Comparison of ENCODE assay signal across 2 fruit fly cellular contexts in the genomic region with DNA sequence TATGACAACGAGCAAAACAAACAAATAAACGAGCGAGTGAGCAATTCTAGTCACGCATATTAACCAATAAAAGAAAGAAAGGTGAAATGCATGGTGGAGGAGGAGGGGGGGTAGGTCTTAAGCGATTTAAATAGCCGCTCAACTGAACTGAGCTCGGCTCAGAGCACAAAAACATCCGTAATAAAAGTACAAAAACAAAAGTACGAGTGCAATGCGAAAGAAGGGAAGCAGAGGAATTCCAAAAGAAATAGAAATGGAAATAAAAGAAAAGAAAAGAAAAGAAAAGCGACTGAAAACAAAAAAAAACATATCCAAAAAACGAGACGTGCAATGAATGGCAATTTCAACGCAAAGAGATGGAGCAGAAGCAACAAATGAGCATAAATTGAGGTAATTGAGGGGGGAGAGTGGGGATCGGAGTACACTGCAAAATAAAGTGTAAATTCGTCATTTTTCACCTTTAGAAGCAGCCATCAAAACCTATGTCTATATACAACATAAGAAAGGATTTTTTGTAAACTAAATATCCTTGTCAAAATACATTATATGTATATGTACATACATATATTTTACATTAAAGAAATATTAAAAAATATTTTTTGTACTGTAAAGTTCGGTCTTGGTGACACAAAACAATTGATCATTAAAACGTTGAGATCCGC.
TF ChIP-seq lines count a peak whose summit lies in the region.

No protein-coding gene starts in this region.

TF ChIP-seq in whole organism, embryonic, 481 proteins besides CTCF, POLR2A, EP300 and RAD21 (continued from another document and continues in another):
- TF ChIP-seq kah (GFP tag; optimal IDR thresholded peaks at IDR 0.05; lab: Kevin White, UChicago) (no peak), Nf-YA (GFP tag; IDR thresholded peaks at IDR 0.05; lab: Robert Waterston, UW) (no peak), gt (GFP tag; IDR thresholded peaks at IDR 0.05; lab: Robert Waterston, UW) (no peak), zfh1 (GFP tag; IDR thresholded peaks at IDR 0.05; lab: Robert Waterston, UW) (no peak), ind (GFP tag; optimal IDR thresholded peaks at IDR 0.05; lab: Kevin White, UChicago) (peak; percentile 3), ranshi (GFP tag; IDR thresholded peaks at IDR 0.05; lab: Robert Waterston, UW) (peak; percentile 10; the same call in 1 of the 2 replicates), Hsf (GFP tag; optimal IDR thresholded peaks at IDR 0.05; lab: Kevin White, UChicago) (no peak), CG17829 (tag; optimal IDR thresholded peaks at IDR 0.05; lab: Kevin White, UChicago) (peak; percentile 16), Awh (GFP tag; IDR thresholded peaks at IDR 0.05; lab: Robert Waterston, UW) (no peak), dan (GFP tag; IDR thresholded peaks at IDR 0.05; lab: Robert Waterston, UW) (no peak), chinmo (GFP tag; IDR thresholded peaks at IDR 0.05; lab: Robert Waterston, UW; ENCODE audit: partially characterized antibody) (no peak), CG15601 (tag; optimal IDR thresholded peaks at IDR 0.05; lab: Kevin White, UChicago) (peak; percentile 35), ttk (GFP tag; IDR thresholded peaks at IDR 0.05; lab: Robert Waterston, UW) (no peak), CG12155 (GFP tag; optimal IDR thresholded peaks at IDR 0.05; lab: Kevin White, UChicago) (no peak), Dp (GFP tag; optimal IDR thresholded peaks at IDR 0.05; lab: Kevin White, UChicago) (no peak), Vsx1 (GFP tag; optimal IDR thresholded peaks at IDR 0.05; lab: Kevin White, UChicago) (peak; percentile 6), zfh2 (GFP tag; optimal IDR thresholded peaks at IDR 0.05; lab: Kevin White, UChicago) (no peak), btn (GFP tag; optimal IDR thresholded peaks at IDR 0.05; lab: Kevin White, UChicago) (no peak), CG10321 (GFP tag; IDR thresholded peaks at IDR 0.05; lab: Robert Waterston, UW) (no peak), fd64A (GFP tag; optimal IDR thresholded peaks at IDR 0.05; lab: Kevin White, UChicago) (no peak), CG11696 (GFP tag; IDR thresholded peaks at IDR 0.05; lab: Robert Waterston, UW) (no peak), CG4404 (GFP tag; IDR thresholded peaks at IDR 0.05; lab: Robert Waterston, UW) (no peak), Gug (GFP tag; IDR thresholded peaks at IDR 0.05; lab: Robert Waterston, UW) (no peak), CG11085 (GFP tag; IDR thresholded peaks at IDR 0.05; lab: Robert Waterston, UW) (no peak), Blimp-1 (GFP tag; optimal IDR thresholded peaks at IDR 0.05; lab: Kevin White, UChicago) (peak; percentile 61), NK7.1 (GFP tag; optimal IDR thresholded peaks at IDR 0.05; lab: Kevin White, UChicago) (no peak), sisA (GFP tag; IDR thresholded peaks at IDR 0.05; lab: Robert Waterston, UW) (peak; percentile 26; the same call in 1 of the 2 replicates), kni (GFP tag; optimal IDR thresholded peaks at IDR 0.05; lab: Kevin White, UChicago) (peak; percentile 46), unc-4 (GFP tag; IDR thresholded peaks at IDR 0.05; lab: Robert Waterston, UW; ENCODE audit: partially characterized antibody) (no peak), lola (GFP tag; optimal IDR thresholded peaks at IDR 0.05; lab: Kevin White, UChicago) (peak in 1 of 3 experiments; percentile 22), gro (GFP tag; optimal IDR thresholded peaks at IDR 0.05; lab: Kevin White, UChicago) (no peak), zf30C (GFP tag; optimal IDR thresholded peaks at IDR 0.05; lab: Kevin White, UChicago) (no peak), cwo (GFP tag; optimal IDR thresholded peaks at IDR 0.05; lab: Kevin White, UChicago) (no peak), Rfx (GFP tag; IDR thresholded peaks at IDR 0.05; lab: Robert Waterston, UW) (no peak), Hmx (GFP tag; optimal IDR thresholded peaks at IDR 0.05; lab: Kevin White, UChicago) (no peak), CG3847 (GFP tag; IDR thresholded peaks at IDR 0.05; lab: Robert Waterston, UW) (no peak), CG9876 (GFP tag; optimal IDR thresholded peaks at IDR 0.05; lab: Kevin White, UChicago) (no peak), az2 (GFP tag; optimal IDR thresholded peaks at IDR 0.05; lab: Kevin White, UChicago) (no peak), CG2875 (GFP tag; optimal IDR thresholded peaks at IDR 0.05; lab: Kevin White, UChicago) (no peak), ewg (GFP tag; optimal IDR thresholded peaks at IDR 0.05; lab: Kevin White, UChicago) (peak; percentile 14), CG6175 (GFP tag; IDR thresholded peaks at IDR 0.05; lab: Robert Waterston, UW) (no peak), bsh (GFP tag; optimal IDR thresholded peaks at IDR 0.05; lab: Kevin White, UChicago) (peak in 1 of 2 experiments; percentile 67), tin (GFP tag; optimal IDR thresholded peaks at IDR 0.05; lab: Kevin White, UChicago) (no peak), ATbp (GFP tag; optimal IDR thresholded peaks at IDR 0.05; lab: Kevin White, UChicago) (peak; percentile 24), fd96Cb (tag; optimal IDR thresholded peaks at IDR 0.05; lab: Kevin White, UChicago) (peak; percentile 41), Opbp (GFP tag; IDR thresholded peaks at IDR 0.05; lab: Robert Waterston, UW; ENCODE audit: partially characterized antibody) (no peak), CG10979 (tag; optimal IDR thresholded peaks at IDR 0.05; lab: Kevin White, UChicago) (peak; percentile 58), CG7839 (tag; optimal IDR thresholded peaks at IDR 0.05; lab: Kevin White, UChicago) (peak; percentile 39), CG3838 (GFP tag; optimal IDR thresholded peaks at IDR 0.05; lab: Kevin White, UChicago) (no peak), Aef1 (GFP tag; IDR thresholded peaks at IDR 0.05; lab: Robert Waterston, UW) (no peak), lmd (GFP tag; IDR thresholded peaks at IDR 0.05; lab: Robert Waterston, UW) (0 out of 2 replicates have a peak, but pooled peaks have one; percentile 16), Camta (GFP tag; optimal IDR thresholded peaks at IDR 0.05; lab: Kevin White, UChicago) (no peak), dati (GFP tag; IDR thresholded peaks at IDR 0.05; lab: Robert Waterston, UW) (no peak), CG13424 (tag; optimal IDR thresholded peaks at IDR 0.05; lab: Kevin White, UChicago) (peak; percentile 37), CkIIα-i1 (GFP tag; IDR thresholded peaks at IDR 0.05; lab: Robert Waterston, UW) (no peak), CG2678 (tag; optimal IDR thresholded peaks at IDR 0.05; lab: Kevin White, UChicago) (peak; percentile 55), CG7556 (GFP tag; optimal IDR thresholded peaks at IDR 0.05; lab: Kevin White, UChicago) (no peak), trem (tag; optimal IDR thresholded peaks at IDR 0.05; lab: Kevin White, UChicago) (peak; percentile 28), nmo (GFP tag; optimal IDR thresholded peaks at IDR 0.05; lab: Kevin White, UChicago) (peak; percentile 39), tx (GFP tag; optimal IDR thresholded peaks at IDR 0.05; lab: Kevin White, UChicago) (no peak), bab2 (GFP tag; optimal IDR thresholded peaks at IDR 0.05; lab: Kevin White, UChicago) (no peak), CG14014 (GFP tag; IDR thresholded peaks at IDR 0.05; lab: Robert Waterston, UW) (no peak), CG2712 (tag; optimal IDR thresholded peaks at IDR 0.05; lab: Kevin White, UChicago) (peak; percentile 46), HLHmδ (GFP tag; optimal IDR thresholded peaks at IDR 0.05; lab: Kevin White, UChicago) (no peak)

TF ChIP-seq in whole organism, prepupa, 60 proteins besides CTCF, POLR2A, EP300 and RAD21 (continued from another document):
- TF ChIP-seq CG6276 (GFP tag; optimal IDR thresholded peaks at IDR 0.05; lab: Kevin White, UChicago) (peak; percentile 22), CG6808 (GFP tag; optimal IDR thresholded peaks at IDR 0.05; lab: Kevin White, UChicago) (no peak), CG8119 (GFP tag; IDR thresholded peaks at IDR 0.05; lab: Robert Waterston, UW) (peak; percentile 74), CG16779 (tag; optimal IDR thresholded peaks at IDR 0.05; lab: Kevin White, UChicago) (no peak), CG34406 (GFP tag; optimal IDR thresholded peaks at IDR 0.05; lab: Kevin White, UChicago) (peak; percentile 63), pdm3 (GFP tag; optimal IDR thresholded peaks at IDR 0.05; lab: Kevin White, UChicago) (peak; percentile 59), Hr39 (GFP tag; optimal IDR thresholded peaks at IDR 0.05; lab: Kevin White, UChicago) (no peak), CG6163 (GFP tag; IDR thresholded peaks at IDR 0.05; lab: Robert Waterston, UW) (peak; percentile 58; the same call in 1 of the 3 replicates), Hr4 (GFP tag; optimal IDR thresholded peaks at IDR 0.05; lab: Kevin White, UChicago) (peak; percentile 40), CG6792 (GFP tag; optimal IDR thresholded peaks at IDR 0.05; lab: Kevin White, UChicago) (peak; percentile 51), Ets21C (GFP tag; optimal IDR thresholded peaks at IDR 0.05; lab: Kevin White, UChicago) (no peak), Ets96B (tag; optimal IDR thresholded peaks at IDR 0.05; lab: Kevin White, UChicago) (peak; percentile 55), salr (GFP tag; optimal IDR thresholded peaks at IDR 0.05; lab: Kevin White, UChicago) (peak in 1 of 2 experiments; percentile 20), dsx (GFP tag; optimal IDR thresholded peaks at IDR 0.05; lab: Kevin White, UChicago; ENCODE audit: poor library complexity, severe bottlenecking) (no peak), CG9139 (GFP tag; optimal IDR thresholded peaks at IDR 0.05; lab: Kevin White, UChicago) (no peak), CG8319 (GFP tag; optimal IDR thresholded peaks at IDR 0.05; lab: Kevin White, UChicago) (peak; percentile 41), Eip93F (GFP tag; optimal IDR thresholded peaks at IDR 0.05; lab: Kevin White, UChicago) (no peak), CG8632 (GFP tag; optimal IDR thresholded peaks at IDR 0.05; lab: Kevin White, UChicago) (peak; percentile 66), CG3919 (GFP tag; optimal IDR thresholded peaks at IDR 0.05; lab: Kevin White, UChicago) (peak; percentile 52), Eip78C (GFP tag; lab: Kevin White, UChicago) (peak; percentile 84), acj6 (GFP tag; optimal IDR thresholded peaks at IDR 0.05; lab: Kevin White, UChicago) (peak; percentile 62), fd85E (GFP tag; optimal IDR thresholded peaks at IDR 0.05; lab: Kevin White, UChicago) (no peak), Gug (GFP tag; IDR thresholded peaks at IDR 0.05; lab: Robert Waterston, UW) (no peak), CG31627 (GFP tag; optimal IDR thresholded peaks at IDR 0.05; lab: Kevin White, UChicago) (no peak), CG10669 (GFP tag; optimal IDR thresholded peaks at IDR 0.05; lab: Kevin White, UChicago) (peak; percentile 20), CG7368 (GFP tag; optimal IDR thresholded peaks at IDR 0.05; lab: Kevin White, UChicago) (peak; percentile 40), Sox14 (GFP tag; optimal IDR thresholded peaks at IDR 0.05; lab: Kevin White, UChicago) (no peak), lz (GFP tag; optimal IDR thresholded peaks at IDR 0.05; lab: Kevin White, UChicago) (peak; percentile 9), CG6854 (GFP tag; optimal IDR thresholded peaks at IDR 0.05; lab: Kevin White, UChicago) (no peak), CG3032 (tag; optimal IDR thresholded peaks at IDR 0.05; lab: Kevin White, UChicago) (peak; percentile 53), CG32006 (GFP tag; optimal IDR thresholded peaks at IDR 0.05; lab: Kevin White, UChicago) (peak; percentile 74), esn (GFP tag; optimal IDR thresholded peaks at IDR 0.05; lab: Kevin White, UChicago) (peak; percentile 40), eg (GFP tag; IDR thresholded peaks at IDR 0.05; lab: Robert Waterston, UW) (peak; percentile 65), Met (GFP tag; optimal IDR thresholded peaks at IDR 0.05; lab: Kevin White, UChicago) (peak; percentile 72), achi (GFP tag; optimal IDR thresholded peaks at IDR 0.05; lab: Kevin White, UChicago) (peak; percentile 65), CG11902 (GFP tag; optimal IDR thresholded peaks at IDR 0.05; lab: Kevin White, UChicago) (no peak), Lpt (GFP tag; optimal IDR thresholded peaks at IDR 0.05; lab: Kevin White, UChicago) (peak; percentile 48), CG4318 (GFP tag; optimal IDR thresholded peaks at IDR 0.05; lab: Kevin White, UChicago) (peak; percentile 72), Smox (GFP tag; optimal IDR thresholded peaks at IDR 0.05; lab: Kevin White, UChicago) (no peak)
